Worm (Caenorhabditis elegans) whole organism, L4 larva: ENCODE data around the gene vha-1.

Source experiments
- F26F4.8 ChIP-seq: fragments of 200-800 bp; sonication (Bioruptor generic); conservative IDR thresholded peaks from 2 replicates; pipeline ENCODE4 v1.3.6; 2022; ENCODE audit warnings: missing genetic modification characterization, missing compliant biosample characterization
- R02D3.7 ChIP-seq: fragments of 150-350 bp; sonication (generic microtip); optimal IDR thresholded peaks from 3 replicates; lab custom pipeline; 2014; ENCODE audit warnings: missing biosample characterization, missing genetic modification characterization
- T20F7.1 ChIP-seq: fragments of 200-800 bp; sonication (Bioruptor generic); optimal IDR thresholded peaks from 2 replicates; lab custom pipeline; 2018; ENCODE audit warnings: mild to moderate bottlenecking, missing genetic modification characterization, missing compliant biosample characterization
- ama-1 ChIP-seq: fragments of 150-350 bp; optimal IDR thresholded peaks from 2 replicates; lab custom pipeline; 2014; ENCODE audit warnings: inconsistent platforms, mixed read lengths
- arid-1 ChIP-seq: fragments of 200-800 bp; sonication (Bioruptor generic); conservative IDR thresholded peaks from 2 replicates; pipeline ENCODE4 v1.3.6; 2022; ENCODE audit warnings: missing genetic modification reagents, missing genetic modification characterization, missing compliant biosample characterization
- attf-4 ChIP-seq: sonication (generic microtip); optimal IDR thresholded peaks from 3 replicates; lab custom pipeline; 2017; ENCODE audit warnings: missing biosample characterization, missing genetic modification characterization
- ceh-20 ChIP-seq: fragments of 200-800 bp; sonication (Bioruptor generic); IDR thresholded peaks from 2 replicates; pipeline ENCODE4 v1.3.6; 2022; ENCODE audit warnings: missing genetic modification reagents, missing genetic modification characterization, missing compliant biosample characterization
- ceh-62 ChIP-seq: sonication (generic microtip); optimal IDR thresholded peaks from 2 replicates; lab custom pipeline; 2017; ENCODE audit warnings: missing biosample characterization, missing genetic modification characterization
- ctbp-1 ChIP-seq: fragments of 200-800 bp; sonication (Bioruptor generic); IDR thresholded peaks from 2 replicates; pipeline ENCODE4 v1.3.6; 2022; ENCODE audit warnings: missing genetic modification reagents, missing genetic modification characterization, missing compliant biosample characterization
- daf-16 ChIP-seq, 3 experiments: sonication (generic microtip); optimal IDR thresholded peaks; 2 replicates each; lab custom pipeline; 2016 to 2017; ENCODE audit warnings: missing genetic modification characterization in 3 of 3, missing genetic modification reagents in 3 of 3, mild to moderate bottlenecking in 2 of 3, missing compliant biosample characterization in 2 of 3, missing biosample characterization in 1 of 3, moderate library complexity in 1 of 3
- daf-19 ChIP-seq: fragments of 200-800 bp; sonication (Bioruptor generic); conservative IDR thresholded peaks from 2 replicates; pipeline ENCODE4 v1.3.6; 2022; ENCODE audit warnings: missing genetic modification characterization, missing compliant biosample characterization
- daf-8 ChIP-seq: fragments of 200-800 bp; sonication (Bioruptor generic); IDR thresholded peaks from 2 replicates; pipeline ENCODE4 v1.3.6; 2022; ENCODE audit warnings: missing genetic modification characterization, missing compliant biosample characterization
- dmd-9 ChIP-seq: fragments of 200-800 bp; sonication (Bioruptor generic); IDR thresholded peaks from 2 replicates; pipeline ENCODE4 v1.3.6; 2022; ENCODE audit warnings: missing genetic modification reagents, missing genetic modification characterization, missing compliant biosample characterization
- dve-1 ChIP-seq: sonication (generic microtip); optimal IDR thresholded peaks from 2 replicates; lab custom pipeline; 2017; ENCODE audit warnings: antibody characterized with exemption, mild to moderate bottlenecking, missing genetic modification characterization, missing compliant biosample characterization; ENCODE audit not compliant: insufficient read depth
- egl-43 ChIP-seq: fragments of 200-800 bp; sonication (Bioruptor generic); IDR thresholded peaks from 2 replicates; pipeline ENCODE4 v1.3.6; 2022; ENCODE audit warnings: missing genetic modification reagents, missing genetic modification characterization, missing compliant biosample characterization
- gei-8 ChIP-seq: fragments of 200-800 bp; sonication (Bioruptor generic); optimal IDR thresholded peaks from 2 replicates; lab custom pipeline; 2018; ENCODE audit warnings: mild to moderate bottlenecking, missing genetic modification characterization, missing compliant biosample characterization
- hif-1 ChIP-seq, 2 experiments: sonication (generic microtip); optimal IDR thresholded peaks; 2 replicates each; lab custom pipeline; 2016 to 2017; ENCODE audit warnings: missing compliant biosample characterization in 2 of 2, missing genetic modification characterization in 2 of 2, missing genetic modification reagents in 2 of 2, missing genotype in 2 of 2, mild to moderate bottlenecking in 1 of 2
- hlh-11 ChIP-seq: fragments of 200-800 bp; sonication (Bioruptor generic); optimal IDR thresholded peaks from 2 replicates; lab custom pipeline; 2018; ENCODE audit warnings: mild to moderate bottlenecking, missing genetic modification characterization, missing compliant biosample characterization
- hmg-1.1 ChIP-seq: fragments of 200-800 bp; sonication (Bioruptor generic); IDR thresholded peaks from 2 replicates; pipeline ENCODE4 v1.3.6; 2022; ENCODE audit warnings: missing genetic modification reagents, missing genetic modification characterization, missing compliant biosample characterization
- jun-1 ChIP-seq: fragments of 150-350 bp; optimal IDR thresholded peaks from 2 replicates; lab custom pipeline; 2014; ENCODE audit warnings: missing biosample characterization, missing genetic modification reagents, missing genetic modification characterization
- lin-1 ChIP-seq: fragments of 200-800 bp; sonication (Bioruptor generic); IDR thresholded peaks from 2 replicates; pipeline ENCODE4 v1.3.6; 2022; ENCODE audit warnings: missing genetic modification reagents, missing genetic modification characterization, missing compliant biosample characterization
- lin-29 ChIP-seq: fragments of 200-800 bp; sonication (Bioruptor generic); IDR thresholded peaks from 2 replicates; pipeline ENCODE4 v1.3.6; 2022; ENCODE audit warnings: missing genetic modification reagents, missing genetic modification characterization, missing compliant biosample characterization
- lin-38 ChIP-seq: fragments of 200-800 bp; sonication (Bioruptor generic); IDR thresholded peaks from 2 replicates; pipeline ENCODE4 v1.3.6; 2022; ENCODE audit warnings: missing genetic modification reagents, missing genetic modification characterization, missing compliant biosample characterization
- madf-5 ChIP-seq, 2 experiments: fragments of 200-800 bp; sonication (Bioruptor generic); IDR thresholded peaks; 2 replicates each; pipeline ENCODE4 v1.3.6; 2022; ENCODE audit warnings: missing compliant biosample characterization in 2 of 2, missing genetic modification characterization in 2 of 2
- madf-9 ChIP-seq: fragments of 200-800 bp; sonication (Bioruptor generic); conservative IDR thresholded peaks from 2 replicates; pipeline ENCODE4 v1.3.6; 2022; ENCODE audit warnings: missing genetic modification reagents, missing genetic modification characterization, missing compliant biosample characterization
- mdl-1 ChIP-seq, 2 experiments: fragments of 150-350 bp in 1 of 2; sonication (generic microtip) in 1 of 2; optimal IDR thresholded peaks; 2 replicates each; lab custom pipeline; 2014 to 2017; ENCODE audit warnings: missing biosample characterization in 2 of 2, missing genetic modification characterization in 2 of 2
- mep-1 ChIP-seq: fragments of 150-350 bp; sonication (generic microtip); optimal IDR thresholded peaks from 3 replicates; lab custom pipeline; 2014; ENCODE audit warnings: missing biosample characterization, missing genetic modification characterization
- mes-2 ChIP-seq: sonication (generic microtip); optimal IDR thresholded peaks from 2 replicates; lab custom pipeline; 2016; ENCODE audit warnings: missing genotype, mild to moderate bottlenecking, missing genetic modification characterization, missing compliant biosample characterization; ENCODE audit not compliant: poor library complexity, severe bottlenecking
- nhr-10 ChIP-seq: fragments of 150-350 bp; optimal IDR thresholded peaks from 2 replicates; lab custom pipeline; 2014; ENCODE audit warnings: missing biosample characterization, missing genetic modification characterization
- nhr-102 ChIP-seq: sonication (generic microtip); optimal IDR thresholded peaks from 2 replicates; lab custom pipeline; 2016; ENCODE audit warnings: mild to moderate bottlenecking, missing genetic modification characterization, moderate library complexity, missing compliant biosample characterization
- nhr-11 ChIP-seq: fragments of 150-350 bp; optimal IDR thresholded peaks from 2 replicates; lab custom pipeline; 2014; ENCODE audit warnings: missing biosample characterization, missing genetic modification characterization
- nhr-111 ChIP-seq: fragments of 200-800 bp; sonication (Bioruptor generic); optimal IDR thresholded peaks from 2 replicates; lab custom pipeline; 2018; ENCODE audit warnings: mild to moderate bottlenecking, missing genetic modification characterization, missing compliant biosample characterization
- nhr-237 ChIP-seq: sonication (generic microtip); optimal IDR thresholded peaks from 2 replicates; lab custom pipeline; 2017; ENCODE audit warnings: missing biosample characterization, missing genetic modification characterization
- nhr-41 ChIP-seq: fragments of 200-800 bp; sonication (Bioruptor generic); IDR thresholded peaks from 2 replicates; pipeline ENCODE4 v1.3.6; 2022; ENCODE audit warnings: missing genetic modification reagents, missing genetic modification characterization, missing compliant biosample characterization
- nhr-48 ChIP-seq: sonication (generic microtip); optimal IDR thresholded peaks from 2 replicates; lab custom pipeline; 2016; ENCODE audit warnings: mild to moderate bottlenecking, missing genetic modification characterization, missing compliant biosample characterization
- pha-4 ChIP-seq, 2 experiments: fragments of 150-350 bp in 1 of 2; fragments of 200-800 bp in 1 of 2; sonication (Bioruptor generic) in 1 of 2; IDR thresholded peaks in 1 of 2; optimal IDR thresholded peaks in 1 of 2; 2 replicates each; pipeline versions ENCODE4 v1.3.6 to Lab custom; 2014 to 2022; ENCODE audit warnings: missing genetic modification characterization in 2 of 2, missing genetic modification reagents in 2 of 2, missing biosample characterization in 1 of 2, missing compliant biosample characterization in 1 of 2
- set-16 ChIP-seq: fragments of 200-800 bp; sonication (Bioruptor generic); IDR thresholded peaks from 2 replicates; pipeline ENCODE4 v1.3.6; 2022; ENCODE audit warnings: missing genetic modification reagents, missing genetic modification characterization, missing compliant biosample characterization
- skn-1 ChIP-seq: fragments of 150-350 bp; optimal IDR thresholded peaks from 2 replicates; lab custom pipeline; 2014; ENCODE audit warnings: missing biosample characterization, missing genetic modification characterization
- snpc-4 ChIP-seq: fragments of 150-350 bp; optimal IDR thresholded peaks from 2 replicates; lab custom pipeline; 2014; ENCODE audit warnings: missing biosample characterization, missing genetic modification characterization
- spr-1 ChIP-seq: sonication (generic microtip); optimal IDR thresholded peaks from 2 replicates; lab custom pipeline; 2016; ENCODE audit warnings: mild to moderate bottlenecking, missing genetic modification characterization, missing compliant biosample characterization
- tra-1 ChIP-seq: fragments of 200-800 bp; sonication (Bioruptor generic); IDR thresholded peaks from 2 replicates; pipeline ENCODE4 v1.3.6; 2022; ENCODE audit warnings: missing genetic modification reagents, missing genetic modification characterization, missing compliant biosample characterization
- unc-62 ChIP-seq, 3 experiments: fragments of 150-350 bp in 1 of 3; sonication (generic microtip); optimal IDR thresholded peaks in 2 of 3; peaks in 1 of 3; 1 replicate in 1 of 3; 2 replicates in 2 of 3; lab custom pipeline; 2014 to 2017; ENCODE audit warnings: missing biosample characterization in 3 of 3, missing genetic modification characterization in 3 of 3, missing genetic modification reagents in 3 of 3, missing genotype in 1 of 3
- zip-11 ChIP-seq: fragments of 200-800 bp; sonication (Bioruptor generic); IDR thresholded peaks from 2 replicates; pipeline ENCODE4 v1.3.6; 2022; ENCODE audit warnings: missing genetic modification characterization, missing compliant biosample characterization
- ztf-11 ChIP-seq: fragments of 150-350 bp; optimal IDR thresholded peaks from 2 replicates; lab custom pipeline; 2014; ENCODE audit warnings: missing biosample characterization, missing genetic modification characterization
- ztf-7 ChIP-seq: fragments of 150-350 bp; optimal IDR thresholded peaks from 2 replicates; lab custom pipeline; 2014; ENCODE audit warnings: missing biosample characterization, missing genetic modification characterization

Gene vha-1

DNA sequence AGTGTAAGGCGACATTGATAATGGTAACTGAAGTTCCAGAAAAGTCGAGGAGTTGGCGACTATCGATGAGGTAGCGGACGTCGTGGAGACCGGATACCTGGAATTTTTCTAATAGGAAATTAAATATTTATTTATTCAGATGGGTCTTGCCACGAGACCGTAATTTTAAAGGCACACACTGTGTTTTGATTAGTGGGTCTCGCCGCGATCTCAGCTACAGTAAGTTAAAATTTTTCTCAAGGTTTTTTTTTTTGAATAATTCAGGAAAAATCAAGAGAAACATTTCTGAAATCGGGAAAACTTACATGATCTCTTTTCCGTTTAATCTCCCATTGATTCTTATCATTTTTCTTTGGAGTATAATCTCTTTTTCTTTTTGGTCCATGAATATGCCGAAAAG is 2.0 kb upstream of the vha-1 start:
- TF ChIP-seq ceh-62 (tag; lab: Kevin White, UChicago) (no peak), arid-1 (GFP tag; lab: Robert Waterston, UW) (no peak), lin-38 (peak; percentile 32; the same call in 1 of the 2 replicates), set-16 (GFP tag; lab: Robert Waterston, UW) (no peak), snpc-4 (tag; lab: Kevin White, UChicago) (no peak), nhr-11 (tag; lab: Kevin White, UChicago) (no peak)

- TF ChIP-seq ctbp-1 (GFP tag; lab: Robert Waterston, UW) (no peak), dmd-9 (no peak), nhr-10 (tag; lab: Kevin White, UChicago) (no peak), mdl-1 (tag; optimal IDR thresholded peaks at IDR 0.05; lab: Kevin White, UChicago) (no peak), dve-1 (tag; lab: Kevin White, UChicago) (no peak), F26F4.8 (GFP tag; lab: Robert Waterston, UW) (no peak), ztf-11 (tag; lab: Kevin White, UChicago) (no peak), skn-1 (no peak), ama-1 (no peak), arid-1 (GFP tag; lab: Robert Waterston, UW) (no peak), nhr-41 (GFP tag; lab: Robert Waterston, UW) (no peak), set-16 (GFP tag; lab: Robert Waterston, UW) (no peak), ztf-7 (no peak), lin-29 (GFP tag; lab: Robert Waterston, UW) (no peak), ceh-20 (no peak)
Observed at ce11 chrIII:9780254-9780653, 800 bp upstream of the vha-1 start, which contains the start of gene sqv-3. sqv-3 (minus strand) TSS chrIII:9780354.

- TF ChIP-seq T20F7.1 (GFP tag; lab: Kevin White, UChicago) (peak; percentile 61), nhr-102 (peak; percentile 12), spr-1 (tag; lab: Kevin White, UChicago) (peak; percentile 39), lin-1 (GFP tag; lab: Robert Waterston, UW) (peak; percentile 61), daf-16 (GFP tag; optimal IDR thresholded peaks at IDR 0.05; lab: Kevin White, UChicago) (peak in 1 of 2 experiments; percentile 9), daf-16 (tag; optimal IDR thresholded peaks at IDR 0.05; lab: Kevin White, UChicago) (peak; percentile 31), nhr-111 (peak; percentile 42), ama-1 (peak; percentile 90), nhr-48 (peak; percentile 10), mep-1 (tag; lab: Kevin White, UChicago) (peak; percentile 7), gei-8 (no peak), jun-1 (tag; lab: Kevin White, UChicago) (no peak), hlh-11 (tag; lab: Kevin White, UChicago) (peak; percentile 32), pha-4 (GFP tag; IDR thresholded peaks at IDR 0.05; lab: Robert Waterston, UW) (peak; percentile 38), pha-4 (tag; optimal IDR thresholded peaks at IDR 0.05; lab: Kevin White, UChicago) (no peak), attf-4 (tag; lab: Kevin White, UChicago) (no peak), arid-1 (GFP tag; lab: Robert Waterston, UW) (peak; percentile 49), hif-1 (tag; optimal IDR thresholded peaks at IDR 0.05; lab: Kevin White, UChicago) (no peak), zip-11 (GFP tag; lab: Robert Waterston, UW) (no peak), egl-43 (GFP tag; lab: Robert Waterston, UW) (0 out of 2 replicates have a peak, but pooled peaks have one; percentile 47), nhr-237 (tag; lab: Kevin White, UChicago) (no peak), hmg-1.1 (no peak), dve-1 (tag; lab: Kevin White, UChicago) (peak; percentile 31), R02D3.7 (tag; lab: Kevin White, UChicago) (no peak), madf-5 (GFP tag; IDR thresholded peaks at IDR 0.05; lab: Robert Waterston, UW) (0 out of 4 replicates have a peak, but pooled peaks of 1 of the 2 experiments have one; percentile 34), daf-19 (GFP tag; lab: Robert Waterston, UW) (no peak), madf-9 (GFP tag; lab: Robert Waterston, UW) (peak; percentile 49; the same call in 1 of the 2 replicates), mes-2 (tag; lab: Kevin White, UChicago) (peak; percentile 32), unc-62 (GFP tag; optimal IDR thresholded peaks at IDR 0.05 in 1 of 2; lab: Kevin White, UChicago) (peak in 1 of 2 experiments; percentile 91), unc-62 (tag; optimal IDR thresholded peaks at IDR 0.05; lab: Kevin White, UChicago) (no peak), tra-1 (GFP tag; lab: Robert Waterston, UW) (peak; percentile 26; the same call in 1 of the 2 replicates), lin-38 (peak; percentile 77), daf-8 (GFP tag; lab: Robert Waterston, UW) (0 out of 2 replicates have a peak, but pooled peaks have one; percentile 10)
Observed at ce11 chrIII:9782011-9782436, 970 bp downstream of the vha-1 start, which contains the start of gene vha-2. vha-2 (plus strand) TSS chrIII:9782164.
